Fruit fly (Drosophila melanogaster) whole organism, embryonic: Measurements from ENCODE around the gene CG13043.

Source experiments
- CG12299 ChIP-seq: fragments of 200-800 bp; sonication (Bioruptor generic); optimal IDR thresholded peaks from 2 replicates; lab custom pipeline; 2018; ENCODE audit warnings: missing biosample characterization, mild to moderate bottlenecking, missing genetic modification characterization
- CG15011 ChIP-seq: fragments of 200-800 bp; sonication (Bioruptor generic); optimal IDR thresholded peaks from 3 replicates; lab custom pipeline; 2018; ENCODE audit warnings: missing biosample characterization, mild to moderate bottlenecking, missing genetic modification characterization
- CG15601 ChIP-seq: fragments of 200-800 bp; sonication (Bioruptor generic); optimal IDR thresholded peaks from 3 replicates; lab custom pipeline; 2019; ENCODE audit warnings: missing biosample characterization, mild to moderate bottlenecking, missing genetic modification characterization, moderate library complexity
- Dad ChIP-seq: fragments of 200-800 bp; sonication (Bioruptor generic); optimal IDR thresholded peaks from 3 replicates; lab custom pipeline; 2016; ENCODE audit warnings: missing biosample characterization, missing genetic modification characterization
- bsh ChIP-seq, 2 experiments: fragments of 200-800 bp; sonication (Bioruptor generic); optimal IDR thresholded peaks; 2 replicates each; lab custom pipeline; 2017 to 2018; ENCODE audit warnings: mild to moderate bottlenecking in 2 of 2, missing biosample characterization in 2 of 2, missing genetic modification characterization in 2 of 2, moderate library complexity in 1 of 2
- dmrt11E ChIP-seq: fragments of 200-800 bp; sonication (Bioruptor generic); optimal IDR thresholded peaks from 3 replicates; lab custom pipeline; 2018; ENCODE audit warnings: missing biosample characterization, mild to moderate bottlenecking, missing genetic modification characterization, moderate library complexity
- row ChIP-seq: fragments of 200-800 bp; sonication (Bioruptor generic); IDR thresholded peaks from 3 replicates; pipeline ENCODE4 v1.3.6; 2022; ENCODE audit warnings: missing biosample characterization, missing genetic modification characterization
- run ChIP-seq: fragments of 200-800 bp; sonication (Bioruptor generic); optimal IDR thresholded peaks from 3 replicates; lab custom pipeline; 2018; ENCODE audit warnings: missing biosample characterization, mild to moderate bottlenecking, missing genetic modification characterization

- TF ChIP-seq Dad (GFP tag; lab: Kevin White, UChicago): no peak
- TF ChIP-seq CG15601: no peak
- TF ChIP-seq row (GFP tag; lab: Robert Waterston, UW): peak; percentile 41; the same call in 1 of the 3 replicates
- TF ChIP-seq CG12299: no peak
- TF ChIP-seq bsh (GFP tag; optimal IDR thresholded peaks at IDR 0.05; lab: Kevin White, UChicago): no peak
- no peak for TF ChIP-seq CG15011 (GFP tag; lab: Kevin White, UChicago)
- no peak for TF ChIP-seq dmrt11E
- no peak for TF ChIP-seq run (tag; lab: Kevin White, UChicago)
Measured at dm6 chr3L:16305820-16306650, at the start of gene CG13043, which contains the start of gene CG13063.
